Fruit fly (Drosophila melanogaster) Kc167 (cell line): ENCODE data around the gene Nthl1.

Experiments used
- Myc ChIP-seq: fragments of >200 bp; optimal IDR thresholded peaks from 2 replicates; lab custom pipeline; 2017; ENCODE audit warnings: missing external identifiers
- Sin3A ChIP-seq: fragments of >200 bp; optimal IDR thresholded peaks from 2 replicates; lab custom pipeline; 2018; ENCODE audit warnings: missing external identifiers
- insv ChIP-seq: fragments of >200 bp; optimal IDR thresholded peaks from 3 replicates; lab custom pipeline; 2018; ENCODE audit warnings: missing external identifiers
- psq ChIP-seq: fragments of >200 bp; optimal IDR thresholded peaks from 2 replicates; lab custom pipeline; 2017; ENCODE audit warnings: missing external identifiers
- ttk ChIP-seq: sonication (Bioruptor generic); optimal IDR thresholded peaks from 2 replicates; lab custom pipeline; 2017; ENCODE audit warnings: missing external identifiers

- no peak for TF ChIP-seq insv (lab: Kevin White, UChicago)
- TF ChIP-seq psq (lab: Kevin White, UChicago): no peak
- no peak for TF ChIP-seq Sin3A (lab: Kevin White, UChicago)
- TF ChIP-seq ttk (lab: Kevin White, UChicago): no peak
- TF ChIP-seq Myc (lab: Kevin White, UChicago): no peak
These were observed 41.1 kb upstream of the Nthl1 start for dm6 chr2L:20968727-20969126.
